Fruit fly (Drosophila melanogaster) whole organism, wandering third instar larva: ENCODE measurements around the gene CG31100.

Experiments used
- Vsx2 ChIP-seq: fragments of 200-300, 225-300 bp; sonication (Bioruptor generic); optimal IDR thresholded peaks from 2 replicates; lab custom pipeline; 2018; ENCODE audit warnings: missing biosample characterization, missing genetic modification characterization; ENCODE audit not compliant: partially characterized antibody
- psq ChIP-seq: fragments of 200-800 bp; sonication (Bioruptor generic); optimal IDR thresholded peaks from 3 replicates; lab custom pipeline; 2017; ENCODE audit warnings: missing biosample characterization, mild to moderate bottlenecking, missing genetic modification characterization, moderate library complexity
- rgr ChIP-seq: fragments of 200-800 bp; sonication (Bioruptor generic); optimal IDR thresholded peaks from 3 replicates; lab custom pipeline; 2016; ENCODE audit warnings: missing biosample characterization, mild to moderate bottlenecking, missing genetic modification characterization
- woc ChIP-seq: sonication (Bioruptor generic); optimal IDR thresholded peaks from 2 replicates; lab custom pipeline; 2016; ENCODE audit warnings: missing biosample characterization, mild to moderate bottlenecking, missing genetic modification characterization

dm6 chr3R:9001720-9002240 lies 1.7 kb downstream of the CG31100 start:
- TF ChIP-seq Vsx2 (GFP tag; lab: Kevin White, UChicago) (no peak), woc (GFP tag; lab: Kevin White, UChicago) (no peak), psq (GFP tag; lab: Kevin White, UChicago) (no peak), rgr (GFP tag; lab: Kevin White, UChicago) (no peak)
